Worm (Caenorhabditis elegans) whole organism, L3 larva: ENCODE results near the gene cyp-37A1.

Experiments
- jun-1 ChIP-seq: fragments of 150-350 bp; optimal IDR thresholded peaks from 2 replicates; lab custom pipeline; 2014; ENCODE audit warnings: missing biosample characterization, missing genetic modification reagents, missing genetic modification characterization
- nhr-12 ChIP-seq: fragments of 150-350 bp; optimal IDR thresholded peaks from 2 replicates; lab custom pipeline; 2014; ENCODE audit warnings: missing biosample characterization, missing genetic modification characterization

ce11 chrII:13977701-13978100, 39.1 kb downstream of the cyp-37A1 start:
- TF ChIP-seq nhr-12 (tag; lab: Kevin White, UChicago) (no peak), jun-1 (tag; lab: Kevin White, UChicago) (no peak)
